Worm (Caenorhabditis elegans) whole organism, late embryonic: Measurements from ENCODE around the gene abu-6.

Experiments used
- F13H6.1 ChIP-seq: sonication (generic microtip); optimal IDR thresholded peaks from 2 replicates; lab custom pipeline; 2016; ENCODE audit warnings: missing genetic modification characterization, missing compliant biosample characterization
- K09A11.1 ChIP-seq: sonication (generic microtip); optimal IDR thresholded peaks from 2 replicates; lab custom pipeline; 2017; ENCODE audit warnings: antibody characterized with exemption, mild to moderate bottlenecking, missing genetic modification characterization, missing compliant biosample characterization; ENCODE audit not compliant: insufficient read depth
- Y22D7AL.16 ChIP-seq: sonication (generic microtip); optimal IDR thresholded peaks from 2 replicates; lab custom pipeline; 2016; ENCODE audit warnings: missing genetic modification characterization, missing compliant biosample characterization
- ahr-1 ChIP-seq: sonication (generic microtip); optimal IDR thresholded peaks from 2 replicates; lab custom pipeline; 2016; ENCODE audit warnings: missing genetic modification characterization, missing compliant biosample characterization
- ama-1 ChIP-seq: fragments of 150-350 bp; optimal IDR thresholded peaks from 2 replicates; lab custom pipeline; 2014
- ceh-18 ChIP-seq: sonication (generic microtip); optimal IDR thresholded peaks from 2 replicates; lab custom pipeline; 2016; ENCODE audit warnings: missing genetic modification characterization, missing compliant biosample characterization
- ceh-2 ChIP-seq: sonication (generic microtip); optimal IDR thresholded peaks from 2 replicates; lab custom pipeline; 2016; ENCODE audit warnings: missing genotype, missing genetic modification characterization, missing compliant biosample characterization
- ceh-34 ChIP-seq: sonication (generic microtip); optimal IDR thresholded peaks from 2 replicates; lab custom pipeline; 2016; ENCODE audit warnings: mild to moderate bottlenecking, missing genetic modification characterization, missing compliant biosample characterization
- ceh-45 ChIP-seq: fragments of 200-800 bp; sonication (Bioruptor generic); IDR thresholded peaks from 2 replicates; pipeline ENCODE4 v1.3.6; 2022; ENCODE audit warnings: missing genetic modification reagents, missing genetic modification characterization, missing compliant biosample characterization
- ceh-48 ChIP-seq: sonication (generic microtip); optimal IDR thresholded peaks from 2 replicates; lab custom pipeline; 2016; ENCODE audit warnings: missing genetic modification characterization, inconsistent platforms, missing compliant biosample characterization
- ceh-6 ChIP-seq: fragments of 200-800 bp; sonication (Bioruptor generic); optimal IDR thresholded peaks from 2 replicates; lab custom pipeline; 2018; ENCODE audit warnings: mild to moderate bottlenecking, missing genetic modification characterization, missing compliant biosample characterization
- dmd-4 ChIP-seq: sonication (generic microtip); optimal IDR thresholded peaks from 2 replicates; lab custom pipeline; 2016; ENCODE audit warnings: borderline replicate concordance, missing genetic modification characterization, missing compliant biosample characterization
- elt-4 ChIP-seq: sonication (generic microtip); optimal IDR thresholded peaks from 2 replicates; lab custom pipeline; 2016; ENCODE audit warnings: missing genetic modification characterization, missing compliant biosample characterization
- ets-4 ChIP-seq: sonication (generic microtip); optimal IDR thresholded peaks from 2 replicates; lab custom pipeline; 2016; ENCODE audit warnings: missing genetic modification characterization, missing compliant biosample characterization
- eyg-1 ChIP-seq: sonication (generic microtip); optimal IDR thresholded peaks from 2 replicates; lab custom pipeline; 2016; ENCODE audit warnings: missing genotype, missing genetic modification characterization, missing compliant biosample characterization
- fkh-6 ChIP-seq: sonication (generic microtip); optimal IDR thresholded peaks from 2 replicates; lab custom pipeline; 2016; ENCODE audit warnings: missing genetic modification characterization, missing compliant biosample characterization
- gmeb-2 ChIP-seq: sonication (generic microtip); optimal IDR thresholded peaks from 2 replicates; lab custom pipeline; 2016; ENCODE audit warnings: missing genetic modification characterization, inconsistent platforms, missing compliant biosample characterization
- hlh-13 ChIP-seq: fragments of 200-800 bp; sonication (Bioruptor generic); optimal IDR thresholded peaks from 2 replicates; lab custom pipeline; 2018; ENCODE audit warnings: mild to moderate bottlenecking, missing genetic modification characterization, missing compliant biosample characterization
- hlh-15 ChIP-seq: sonication (generic microtip); optimal IDR thresholded peaks from 2 replicates; lab custom pipeline; 2016; ENCODE audit warnings: missing genetic modification characterization, missing compliant biosample characterization
- hlh-30 ChIP-seq: sonication (generic microtip); optimal IDR thresholded peaks from 2 replicates; lab custom pipeline; 2017; ENCODE audit warnings: antibody characterized with exemption, missing genetic modification characterization, missing compliant biosample characterization; ENCODE audit not compliant: insufficient read depth
- hlh-6 ChIP-seq: sonication (generic microtip); optimal IDR thresholded peaks from 2 replicates; lab custom pipeline; 2016; ENCODE audit warnings: missing genotype, missing genetic modification characterization, missing compliant biosample characterization
- lin-11 ChIP-seq: fragments of 200-800 bp; sonication (Bioruptor generic); optimal IDR thresholded peaks from 2 replicates; lab custom pipeline; 2018; ENCODE audit warnings: mild to moderate bottlenecking, missing genetic modification characterization, missing compliant biosample characterization
- mec-3 ChIP-seq: sonication (generic microtip); optimal IDR thresholded peaks from 2 replicates; lab custom pipeline; 2016; ENCODE audit warnings: borderline replicate concordance, missing genetic modification characterization, missing compliant biosample characterization
- nfya-1 ChIP-seq: sonication (generic microtip); optimal IDR thresholded peaks from 2 replicates; lab custom pipeline; 2017; ENCODE audit warnings: missing genetic modification characterization, mild to moderate bottlenecking, missing compliant biosample characterization, antibody characterized with exemption, moderate library complexity
- nhr-11 ChIP-seq: fragments of 150-350 bp; optimal IDR thresholded peaks from 2 replicates; lab custom pipeline; 2014; ENCODE audit warnings: missing biosample characterization, missing genetic modification characterization
- odd-2 ChIP-seq: sonication (generic microtip); optimal IDR thresholded peaks from 2 replicates; lab custom pipeline; 2017; ENCODE audit warnings: antibody characterized with exemption, mild to moderate bottlenecking, missing genetic modification characterization, missing compliant biosample characterization
- pat-9 ChIP-seq: fragments of 200-800 bp; sonication (Bioruptor generic); optimal IDR thresholded peaks from 2 replicates; lab custom pipeline; 2018; ENCODE audit warnings: mild to moderate bottlenecking, missing genetic modification characterization, moderate library complexity, missing compliant biosample characterization
- pha-4 ChIP-seq: fragments of 150-350 bp; optimal IDR thresholded peaks from 2 replicates; lab custom pipeline; 2018; ENCODE audit warnings: missing biosample characterization, missing genetic modification reagents, missing genetic modification characterization
- pqm-1 ChIP-seq: sonication (generic microtip); optimal IDR thresholded peaks from 2 replicates; lab custom pipeline; 2016; ENCODE audit warnings: missing genetic modification characterization, missing compliant biosample characterization
- ref-2 ChIP-seq: sonication (generic microtip); optimal IDR thresholded peaks from 2 replicates; lab custom pipeline; 2016; ENCODE audit warnings: missing genetic modification characterization, missing compliant biosample characterization
- sdc-2 ChIP-seq: sonication (generic microtip); optimal IDR thresholded peaks from 2 replicates; lab custom pipeline; 2016; ENCODE audit warnings: missing genotype, missing genetic modification characterization, missing compliant biosample characterization
- sox-2 ChIP-seq: fragments of 200-800 bp; sonication (Bioruptor generic); IDR thresholded peaks from 2 replicates; pipeline ENCODE4 v1.3.6; 2022; ENCODE audit warnings: missing genetic modification reagents, missing genetic modification characterization, missing compliant biosample characterization
- ttx-3 ChIP-seq: sonication (generic microtip); optimal IDR thresholded peaks from 2 replicates; lab custom pipeline; 2016; ENCODE audit warnings: missing genetic modification reagents, missing genetic modification characterization, missing compliant biosample characterization
- unc-86 ChIP-seq: sonication (generic microtip); optimal IDR thresholded peaks from 2 replicates; lab custom pipeline; 2016; ENCODE audit warnings: missing genetic modification characterization, missing compliant biosample characterization

Gene abu-6

DNA sequence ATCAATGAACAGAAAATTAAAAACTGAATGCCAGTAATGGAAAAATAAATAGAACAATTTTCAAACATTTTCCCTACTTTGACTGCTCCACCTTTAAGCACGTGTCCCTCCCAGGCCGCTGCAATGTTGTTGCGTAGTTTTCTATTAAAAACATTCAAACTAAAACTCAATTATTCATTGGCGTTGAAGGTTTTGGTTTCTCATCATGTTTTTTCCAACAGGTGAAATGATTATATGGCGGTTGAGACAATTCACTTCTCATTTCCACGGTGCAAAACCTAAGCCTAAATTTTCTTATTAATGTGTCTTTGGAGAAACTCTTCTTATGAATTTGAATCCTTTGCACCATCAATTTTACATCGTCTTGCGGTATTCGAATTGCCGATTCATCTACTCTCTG lies 10.8 kb downstream of the abu-6 start, which contains the start of gene srh-130:
TSS of gene srh-130 (plus strand) at position 301 of the 400 bp plus-strand sequence.
- TF ChIP-seq pat-9 (tag; lab: Kevin White, UChicago): no peak
- TF ChIP-seq unc-86 (tag; lab: Kevin White, UChicago): no peak
- no peak for TF ChIP-seq pha-4 (tag; lab: Kevin White, UChicago)
- no peak for TF ChIP-seq nfya-1 (tag; lab: Kevin White, UChicago)
- TF ChIP-seq ceh-45: no peak
- TF ChIP-seq, all 69 proteins: peak for 0

DNA sequence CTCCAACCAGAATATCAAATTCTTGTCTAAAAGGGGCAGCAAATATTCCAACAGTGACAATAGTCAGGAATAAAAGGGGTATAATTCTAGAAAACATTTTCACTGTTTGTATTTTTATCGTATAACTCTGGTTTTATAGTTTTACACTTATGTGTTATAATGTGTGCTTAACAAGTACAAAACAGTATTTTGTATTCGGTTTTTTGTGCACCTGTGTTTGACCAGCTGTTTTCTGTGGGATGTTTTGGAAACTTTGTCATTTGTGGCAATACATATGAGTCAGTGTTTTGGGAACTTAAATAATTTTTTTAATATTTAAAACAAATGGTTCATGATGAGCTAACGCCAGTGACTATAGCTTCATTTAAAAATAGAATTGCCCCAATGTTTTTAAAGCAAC lies 15.3 kb downstream of the abu-6 start, which contains the start of gene F14F9.6:
TSS of gene F14F9.6 (minus strand) at position 101 of the 400 bp plus-strand sequence.
- TF ChIP-seq ceh-18 (tag; lab: Kevin White, UChicago): no peak
- TF ChIP-seq F13H6.1 (tag; lab: Kevin White, UChicago): no peak
- TF ChIP-seq ahr-1 (tag; lab: Kevin White, UChicago): no peak
- TF ChIP-seq hlh-13: no peak
- no peak for TF ChIP-seq fkh-6 (tag; lab: Kevin White, UChicago)
- TF ChIP-seq ttx-3 (tag; lab: Kevin White, UChicago): no peak
- TF ChIP-seq odd-2 (tag; lab: Kevin White, UChicago): no peak
- TF ChIP-seq ceh-2 (tag; lab: Kevin White, UChicago): no peak
- TF ChIP-seq pat-9 (tag; lab: Kevin White, UChicago): no peak

DNA sequence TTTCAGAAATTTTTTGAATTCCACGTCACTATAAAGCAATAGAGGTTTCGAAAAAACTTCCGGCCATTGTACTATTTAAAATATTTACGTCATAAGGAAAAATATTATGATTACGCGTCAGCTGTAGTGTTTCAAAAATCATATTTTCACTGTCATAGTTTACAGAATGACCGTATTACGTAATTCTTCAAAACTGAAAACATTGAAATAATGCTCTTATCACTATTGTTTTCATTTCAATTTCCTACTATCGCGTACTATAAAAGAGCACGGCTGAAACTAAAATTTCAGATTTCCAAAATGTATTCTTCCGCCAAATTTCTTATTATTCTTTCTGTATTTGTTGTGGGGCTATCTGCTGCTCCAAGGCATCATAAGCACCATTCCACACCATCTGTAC lies 17.2 kb downstream of the abu-6 start, which contains the start of gene F14F9.2:
TSS of gene F14F9.2 (plus strand) at position 301 of the 400 bp plus-strand sequence.
- TF ChIP-seq mec-3 (tag; lab: Kevin White, UChicago) (no peak), ets-4 (tag; lab: Kevin White, UChicago) (no peak), unc-86 (tag; lab: Kevin White, UChicago) (no peak), dmd-4 (tag; lab: Kevin White, UChicago) (no peak), odd-2 (tag; lab: Kevin White, UChicago) (no peak), eyg-1 (tag; lab: Kevin White, UChicago) (no peak), hlh-30 (no peak), sdc-2 (tag; lab: Kevin White, UChicago) (no peak), pqm-1 (no peak), F13H6.1 (tag; lab: Kevin White, UChicago) (no peak), ref-2 (no peak), sox-2 (GFP tag; lab: Robert Waterston, UW) (no peak), hlh-15 (tag; lab: Kevin White, UChicago) (no peak), ama-1 (lab: Kevin White, UChicago) (no peak), ahr-1 (tag; lab: Kevin White, UChicago) (no peak), hlh-6 (tag; lab: Kevin White, UChicago) (no peak), K09A11.1 (tag; lab: Kevin White, UChicago) (no peak)

DNA sequence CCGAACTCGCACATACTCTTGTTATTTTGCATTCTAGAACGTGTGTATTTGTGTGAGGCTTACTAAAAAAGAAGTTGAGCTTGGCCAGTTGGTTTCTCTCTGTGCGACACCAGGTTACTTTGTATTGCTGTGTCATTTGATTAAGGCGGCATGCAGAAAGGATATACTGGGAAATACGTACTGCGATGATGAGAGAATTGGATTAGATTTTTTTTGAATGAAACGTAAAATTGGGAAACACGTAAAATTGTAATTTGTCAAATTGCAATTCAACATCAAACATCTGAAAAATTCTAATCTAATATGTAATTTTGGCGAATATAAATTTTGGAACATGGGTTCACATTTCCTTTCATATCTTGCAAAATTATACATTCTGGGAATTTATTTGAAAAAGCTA lies 17.9 kb downstream of the abu-6 start, which contains the start of gene srh-129:
TSS of gene srh-129 (minus strand) at position 101 of the 400 bp plus-strand sequence.
- no peak for TF ChIP-seq ceh-18 (tag; lab: Kevin White, UChicago)
- TF ChIP-seq gmeb-2 (tag; lab: Kevin White, UChicago): no peak
- TF ChIP-seq ceh-48 (tag; lab: Kevin White, UChicago): no peak
- TF ChIP-seq sox-2 (GFP tag; lab: Robert Waterston, UW): no peak
- TF ChIP-seq Y22D7AL.16: no peak
- no peak for TF ChIP-seq mec-3 (tag; lab: Kevin White, UChicago)
- TF ChIP-seq, all 69 proteins: peak for 0

DNA sequence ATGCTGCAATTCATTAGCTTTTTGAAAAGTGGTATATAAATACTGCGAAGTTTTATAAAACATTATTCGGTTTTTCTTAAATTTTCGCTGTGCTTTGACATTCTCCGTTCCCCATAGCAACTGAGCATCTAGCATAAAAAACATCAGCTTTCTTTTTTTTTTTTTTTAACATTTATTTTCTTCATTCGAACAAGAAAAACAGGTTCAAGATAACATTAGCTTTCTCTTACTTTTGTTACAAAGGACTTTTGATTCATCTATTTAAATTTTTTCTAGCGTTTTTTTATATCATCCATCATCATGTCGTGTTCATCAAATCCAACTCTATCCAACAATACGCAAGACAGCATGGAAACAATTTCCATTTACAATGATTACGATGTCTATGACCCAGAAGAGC lies 23.8 kb downstream of the abu-6 start, which contains the start of gene F14F9.3:
TSS of gene F14F9.3 (plus strand) at position 301 of the 400 bp plus-strand sequence.
- TF ChIP-seq K09A11.1 (tag; lab: Kevin White, UChicago) (no peak), ceh-6 (GFP tag; lab: Kevin White, UChicago) (no peak), elt-4 (tag; lab: Kevin White, UChicago) (no peak), ceh-34 (tag; lab: Kevin White, UChicago) (no peak), sdc-2 (tag; lab: Kevin White, UChicago) (no peak), lin-11 (tag; lab: Kevin White, UChicago) (no peak), ama-1 (lab: Kevin White, UChicago) (no peak), nhr-11 (no peak)
- TF ChIP-seq, all 69 proteins: peak for 0
